Fruit fly (Drosophila melanogaster) whole organism, embryonic: ENCODE results near the gene sau.

Source experiments
- Abd-B ChIP-seq: fragments of 200-800 bp; sonication (Bioruptor generic); optimal IDR thresholded peaks from 2 replicates; lab custom pipeline; 2018; ENCODE audit warnings: missing biosample characterization, mild to moderate bottlenecking, missing genetic modification characterization, moderate library complexity
- B-H1 ChIP-seq: fragments of 200-800 bp; sonication (Bioruptor generic); IDR thresholded peaks from 3 replicates; pipeline ENCODE4 v1.3.6; 2022; ENCODE audit warnings: missing biosample characterization, missing genetic modification characterization
- CG10147 ChIP-seq: fragments of 200-800 bp; sonication (Bioruptor generic); optimal IDR thresholded peaks from 2 replicates; lab custom pipeline; 2019; ENCODE audit warnings: missing biosample characterization, mild to moderate bottlenecking, missing genetic modification characterization, moderate library complexity
- CG10366 ChIP-seq: fragments of 200-800 bp; sonication (Bioruptor generic); IDR thresholded peaks from 2 replicates; pipeline ENCODE4 v1.3.6; 2022; ENCODE audit warnings: missing biosample characterization, missing genetic modification characterization
- CG11696 ChIP-seq: fragments of 200-800 bp; sonication (Bioruptor generic); IDR thresholded peaks from 2 replicates; pipeline ENCODE4 v1.3.6; 2022; ENCODE audit warnings: missing biosample characterization, missing genetic modification characterization
- CG12659 ChIP-seq: fragments of 200-800 bp; sonication (Bioruptor generic); optimal IDR thresholded peaks from 3 replicates; lab custom pipeline; 2017; ENCODE audit warnings: mild to moderate bottlenecking, missing biosample characterization, missing genetic modification reagents, missing genetic modification characterization
- CG2129 ChIP-seq: fragments of 200-800 bp; sonication (Bioruptor generic); IDR thresholded peaks from 2 replicates; pipeline ENCODE4 v1.3.6; 2022; ENCODE audit warnings: missing biosample characterization, missing genetic modification characterization; ENCODE audit not compliant: partially characterized antibody
- CG31365 ChIP-seq: fragments of 200-800 bp; sonication (Bioruptor generic); optimal IDR thresholded peaks from 2 replicates; lab custom pipeline; 2018; ENCODE audit warnings: missing biosample characterization, mild to moderate bottlenecking, missing genetic modification characterization
- CG3847 ChIP-seq: fragments of 200-800 bp; sonication (Bioruptor generic); IDR thresholded peaks from 2 replicates; pipeline ENCODE4 v1.3.6; 2022; ENCODE audit warnings: missing biosample characterization, missing genetic modification characterization
- CG4328 ChIP-seq: fragments of 200-800 bp; sonication (Bioruptor generic); optimal IDR thresholded peaks from 3 replicates; lab custom pipeline; 2017; ENCODE audit warnings: missing biosample characterization, missing genetic modification reagents, missing genetic modification characterization
- CG4617 ChIP-seq: fragments of 200-800 bp; sonication (Bioruptor generic); optimal IDR thresholded peaks from 3 replicates; lab custom pipeline; 2016; ENCODE audit warnings: missing biosample characterization, missing genetic modification characterization, borderline replicate concordance
- CG4730 ChIP-seq: fragments of 200-800 bp; sonication (Bioruptor generic); IDR thresholded peaks from 2 replicates; pipeline ENCODE4 v1.3.6; 2022; ENCODE audit warnings: missing biosample characterization, missing genetic modification characterization
- CG4854 ChIP-seq: fragments of 200-800 bp; sonication (Bioruptor generic); optimal IDR thresholded peaks from 2 replicates; lab custom pipeline; 2016; ENCODE audit warnings: missing biosample characterization, missing genetic modification characterization, inconsistent platforms
- CG6689 ChIP-seq: fragments of 200-800 bp; sonication (Bioruptor generic); IDR thresholded peaks from 2 replicates; pipeline ENCODE4 v1.3.6; 2022; ENCODE audit warnings: missing biosample characterization, missing genetic modification characterization
- CG6813 ChIP-seq: fragments of 200-800 bp; sonication (Bioruptor generic); optimal IDR thresholded peaks from 2 replicates; lab custom pipeline; 2017; ENCODE audit warnings: missing biosample characterization, missing genetic modification characterization, mild to moderate bottlenecking, moderate library complexity, missing genetic modification reagents
- CG7271 ChIP-seq: fragments of 200-800 bp; sonication (Bioruptor generic); optimal IDR thresholded peaks from 2 replicates; lab custom pipeline; 2018; ENCODE audit warnings: missing biosample characterization, mild to moderate bottlenecking, missing genetic modification characterization, moderate library complexity
- CG8478 ChIP-seq: fragments of >200 bp; optimal IDR thresholded peaks from 2 replicates; lab custom pipeline; 2018
- CG9797 ChIP-seq: fragments of 200-800 bp; sonication (Bioruptor generic); optimal IDR thresholded peaks from 3 replicates; lab custom pipeline; 2018; ENCODE audit warnings: missing biosample characterization, mild to moderate bottlenecking, missing genetic modification characterization
- CG9932 ChIP-seq: fragments of 200-800 bp; sonication (Bioruptor generic); IDR thresholded peaks from 2 replicates; pipeline ENCODE4 v1.3.6; 2022; ENCODE audit warnings: missing biosample characterization, missing genetic modification characterization
- D19A ChIP-seq: fragments of 200-800 bp; optimal IDR thresholded peaks from 3 replicates; lab custom pipeline; 2019; ENCODE audit warnings: missing biosample characterization, mild to moderate bottlenecking, missing genetic modification characterization, moderate library complexity
- Doc3 ChIP-seq: fragments of 200-800 bp; sonication (Bioruptor generic); IDR thresholded peaks from 3 replicates; pipeline ENCODE4 v1.3.6; 2022; ENCODE audit warnings: missing biosample characterization, missing genetic modification characterization; ENCODE audit not compliant: partially characterized antibody
- Fer2 ChIP-seq: fragments of 200-800 bp; sonication (Bioruptor generic); optimal IDR thresholded peaks from 2 replicates; lab custom pipeline; 2018; ENCODE audit warnings: missing biosample characterization, mild to moderate bottlenecking, missing genetic modification characterization, moderate library complexity
- Lpt ChIP-seq: fragments of >200 bp; optimal IDR thresholded peaks from 2 replicates; lab custom pipeline; 2018; ENCODE audit warnings: missing biosample characterization, missing genetic modification characterization
- Myb ChIP-seq: fragments of 200-800 bp; sonication (Bioruptor generic); optimal IDR thresholded peaks from 2 replicates; lab custom pipeline; 2016; ENCODE audit warnings: missing biosample characterization, missing genetic modification characterization
- Nf-YA ChIP-seq: fragments of 200-800 bp; sonication (Bioruptor generic); IDR thresholded peaks from 2 replicates; pipeline ENCODE4 v1.3.6; 2022; ENCODE audit warnings: missing biosample characterization, missing genetic modification characterization
- Oli ChIP-seq: fragments of 200-800 bp; sonication (Bioruptor generic); optimal IDR thresholded peaks from 2 replicates; lab custom pipeline; 2018; ENCODE audit warnings: missing biosample characterization, mild to moderate bottlenecking, missing genetic modification characterization, moderate library complexity
- Ravus ChIP-seq: fragments of 200-800 bp; sonication (Bioruptor generic); IDR thresholded peaks from 2 replicates; pipeline ENCODE4 v1.3.6; 2022; ENCODE audit warnings: missing biosample characterization, missing genetic modification characterization
- Sry-δ ChIP-seq: fragments of 200-800 bp; sonication (Bioruptor generic); optimal IDR thresholded peaks from 2 replicates; lab custom pipeline; 2016; ENCODE audit warnings: missing biosample characterization, missing genetic modification characterization
- YL-1 ChIP-seq: fragments of 200-800 bp; sonication (Bioruptor generic); optimal IDR thresholded peaks from 3 replicates; lab custom pipeline; 2017; ENCODE audit warnings: missing biosample characterization, mild to moderate bottlenecking, missing genetic modification characterization
- ab ChIP-seq: fragments of 200-800 bp; sonication (Bioruptor generic); optimal IDR thresholded peaks from 2 replicates; lab custom pipeline; 2016; ENCODE audit warnings: missing biosample characterization, missing genetic modification characterization
- abd-A ChIP-seq: fragments of 200-800 bp; sonication (Bioruptor generic); optimal IDR thresholded peaks from 3 replicates; lab custom pipeline; 2019; ENCODE audit warnings: missing biosample characterization, mild to moderate bottlenecking, missing genetic modification characterization, moderate library complexity
- br ChIP-seq: fragments of >200 bp; optimal IDR thresholded peaks from 2 replicates; lab custom pipeline; 2017
- bsh ChIP-seq, 2 experiments: fragments of 200-800 bp; sonication (Bioruptor generic); optimal IDR thresholded peaks; 2 replicates each; lab custom pipeline; 2017 to 2018; ENCODE audit warnings: mild to moderate bottlenecking in 2 of 2, missing biosample characterization in 2 of 2, missing genetic modification characterization in 2 of 2, moderate library complexity in 1 of 2
- cad ChIP-seq: fragments of >200 bp; optimal IDR thresholded peaks from 2 replicates; lab custom pipeline; 2017; ENCODE audit warnings: missing biosample characterization, missing genetic modification characterization
- chn ChIP-seq: fragments of 200-800 bp; sonication (Bioruptor generic); optimal IDR thresholded peaks from 2 replicates; lab custom pipeline; 2016; ENCODE audit warnings: missing biosample characterization, missing genetic modification characterization
- da ChIP-seq: fragments of 200-800 bp; sonication (Bioruptor generic); optimal IDR thresholded peaks from 2 replicates; lab custom pipeline; 2016; ENCODE audit warnings: missing biosample characterization, missing genetic modification characterization
- dmrt11E ChIP-seq: fragments of 200-800 bp; sonication (Bioruptor generic); optimal IDR thresholded peaks from 3 replicates; lab custom pipeline; 2018; ENCODE audit warnings: missing biosample characterization, mild to moderate bottlenecking, missing genetic modification characterization, moderate library complexity
- dpn ChIP-seq, 2 experiments: fragments of 200-800 bp; sonication (Bioruptor generic); optimal IDR thresholded peaks; 3 replicates each; lab custom pipeline; 2016; ENCODE audit warnings: missing biosample characterization in 2 of 2, missing genetic modification characterization in 2 of 2
- gce ChIP-seq: fragments of 200-800 bp; sonication (Bioruptor generic); IDR thresholded peaks from 3 replicates; pipeline ENCODE4 v1.3.6; 2022; ENCODE audit warnings: missing biosample characterization, missing genetic modification characterization
- gcm ChIP-seq: fragments of 200-800 bp; sonication (Bioruptor generic); optimal IDR thresholded peaks from 2 replicates; lab custom pipeline; 2019; ENCODE audit warnings: missing biosample characterization, mild to moderate bottlenecking, missing genetic modification characterization, moderate library complexity
- grn ChIP-seq: fragments of 200-800 bp; sonication (Bioruptor generic); optimal IDR thresholded peaks from 3 replicates; lab custom pipeline; 2017; ENCODE audit warnings: missing biosample characterization, missing genetic modification characterization
- mirr ChIP-seq: fragments of 200-800 bp; sonication (Bioruptor generic); optimal IDR thresholded peaks from 3 replicates; lab custom pipeline; 2018; ENCODE audit warnings: missing biosample characterization, mild to moderate bottlenecking, missing genetic modification characterization
- otp ChIP-seq: fragments of 200-800 bp; sonication (Bioruptor generic); IDR thresholded peaks from 3 replicates; pipeline ENCODE4, ENCODE4 v1.3.6; 2022; ENCODE audit warnings: missing biosample characterization, missing genetic modification characterization
- pfk ChIP-seq: fragments of 200-800 bp; sonication (Bioruptor generic); optimal IDR thresholded peaks from 2 replicates; lab custom pipeline; 2018; ENCODE audit warnings: missing biosample characterization, mild to moderate bottlenecking, missing genetic modification characterization, moderate library complexity
- prd ChIP-seq, 3 experiments: fragments of >200 bp in 2 of 3; fragments of 200-800 bp in 1 of 3; sonication (Bioruptor generic) in 1 of 3; optimal IDR thresholded peaks in 2 of 3; IDR thresholded peaks in 1 of 3; 2 replicates in 2 of 3; 3 replicates in 1 of 3; pipeline versions ENCODE4 v1.3.6 to Lab custom; 2017 to 2022; ENCODE audit warnings: missing biosample characterization in 1 of 3, missing genetic modification characterization in 1 of 3
- pros ChIP-seq: fragments of 200-800 bp; sonication (Bioruptor generic); optimal IDR thresholded peaks from 3 replicates; lab custom pipeline; 2019; ENCODE audit warnings: missing biosample characterization, mild to moderate bottlenecking, missing genetic modification characterization, moderate library complexity
- pum ChIP-seq: fragments of 200-800 bp; sonication (Bioruptor generic); optimal IDR thresholded peaks from 2 replicates; lab custom pipeline; 2016; ENCODE audit warnings: missing biosample characterization, missing genetic modification characterization
- schlank ChIP-seq: fragments of 200-800 bp; sonication (Bioruptor generic); optimal IDR thresholded peaks from 2 replicates; lab custom pipeline; 2018; ENCODE audit warnings: missing biosample characterization, mild to moderate bottlenecking, missing genetic modification characterization
- scrt ChIP-seq: fragments of 200-800 bp; sonication (Bioruptor generic); optimal IDR thresholded peaks from 2 replicates; lab custom pipeline; 2018; ENCODE audit warnings: missing biosample characterization, mild to moderate bottlenecking, missing genetic modification characterization, moderate library complexity
- sim ChIP-seq: fragments of 200-800 bp; sonication (Bioruptor generic); IDR thresholded peaks from 2 replicates; pipeline ENCODE4 v1.3.6; 2022; ENCODE audit warnings: missing biosample characterization, missing genetic modification characterization

The sau gene

dm6 chr2L:2177312-2177968, 48.7 kb upstream of the sau start (continued):
- TF ChIP-seq Abd-B, result no peak
- peak; percentile 50 for TF ChIP-seq CG6813
- TF ChIP-seq mirr (GFP tag; lab: Kevin White, UChicago), result no peak
- TF ChIP-seq B-H1, result no peak
- no peak for TF ChIP-seq Nf-YA
- TF ChIP-seq abd-A (tag; lab: Kevin White, UChicago), result no peak
- TF ChIP-seq br, result no peak
- TF ChIP-seq dmrt11E (tag; lab: Kevin White, UChicago), result peak; percentile 26
- peak; percentile 46; the same call in 1 of the 2 replicates for TF ChIP-seq CG11696
- no peak for TF ChIP-seq CG31365 (tag; lab: Kevin White, UChicago)
- TF ChIP-seq Lpt (GFP tag; lab: Kevin White, UChicago), result no peak
- TF ChIP-seq ab (GFP tag; lab: Kevin White, UChicago), result peak; percentile 54
- no peak for TF ChIP-seq schlank
- TF ChIP-seq CG10366 (GFP tag; lab: Robert Waterston, UW), result no peak; the same call in 1 of the 2 replicates
- TF ChIP-seq CG4617 (GFP tag; lab: Kevin White, UChicago), result peak; percentile 8
- no peak for TF ChIP-seq CG8478 (lab: Kevin White, UChicago)
- peak; percentile 13 for TF ChIP-seq CG4854 (GFP tag; lab: Kevin White, UChicago)
- TF ChIP-seq Doc3 (GFP tag; lab: Robert Waterston, UW), result no peak
- TF ChIP-seq CG9932 (GFP tag; lab: Robert Waterston, UW), result peak; percentile 70
- TF ChIP-seq CG4730 (GFP tag; lab: Robert Waterston, UW), result no peak
- no peak for TF ChIP-seq cad
- no peak for TF ChIP-seq otp (GFP tag; lab: Robert Waterston, UW)
- TF ChIP-seq bsh (GFP tag; optimal IDR thresholded peaks at IDR 0.05; lab: Kevin White, UChicago), result peak in 1 of 2 experiments; percentile 46
- TF ChIP-seq pros (GFP tag; lab: Kevin White, UChicago), result peak; percentile 6
- TF ChIP-seq Sry-δ (GFP tag; lab: Kevin White, UChicago), result no peak
- peak; percentile 45 for TF ChIP-seq CG12659 (GFP tag; lab: Kevin White, UChicago)
- 0 out of 2 replicates have a peak, but pooled peaks have one; percentile 29 for TF ChIP-seq CG3847
- TF ChIP-seq gce (GFP tag; lab: Robert Waterston, UW), result 0 out of 3 replicates have a peak, but pooled peaks have one; percentile 8
- TF ChIP-seq Oli (tag; lab: Kevin White, UChicago), result peak; percentile 63
- no peak for TF ChIP-seq chn (GFP tag; lab: Kevin White, UChicago)
- TF ChIP-seq Fer2 (tag; lab: Kevin White, UChicago), result no peak
- TF ChIP-seq CG4328 (GFP tag; lab: Kevin White, UChicago), result no peak
- TF ChIP-seq D19A, result peak; percentile 39
- TF ChIP-seq pum (GFP tag; lab: Kevin White, UChicago), result no peak
- peak; percentile 63 for TF ChIP-seq grn (GFP tag; lab: Kevin White, UChicago)
- 0 out of 2 replicates have a peak, but pooled peaks have one; percentile 25 for TF ChIP-seq CG6689 (GFP tag; lab: Robert Waterston, UW)
- no peak for TF ChIP-seq gcm (GFP tag; lab: Kevin White, UChicago)
- no peak for TF ChIP-seq scrt (GFP tag; lab: Kevin White, UChicago)
- TF ChIP-seq sim (GFP tag; lab: Robert Waterston, UW), result no peak
- peak; percentile 46 for TF ChIP-seq Myb
- peak; percentile 30 to 42 for TF ChIP-seq dpn (GFP tag; optimal IDR thresholded peaks at IDR 0.05; lab: Kevin White, UChicago)
- no peak for TF ChIP-seq YL-1 (GFP tag; lab: Kevin White, UChicago)
- no peak for TF ChIP-seq CG9797 (GFP tag; lab: Kevin White, UChicago)
- TF ChIP-seq Ravus (GFP tag; lab: Robert Waterston, UW), result no peak
- no peak for TF ChIP-seq CG10147 (GFP tag; lab: Kevin White, UChicago)
- TF ChIP-seq CG7271, result no peak
- no peak for TF ChIP-seq da (GFP tag; lab: Kevin White, UChicago)
- no peak for TF ChIP-seq CG2129 (GFP tag; lab: Robert Waterston, UW)
- no peak for TF ChIP-seq prd (optimal IDR thresholded peaks at IDR 0.05; lab: Kevin White, UChicago)
- peak; percentile 56 for TF ChIP-seq prd (GFP tag; IDR thresholded peaks at IDR 0.05; lab: Robert Waterston, UW)
- no peak for TF ChIP-seq pfk (GFP tag; lab: Kevin White, UChicago)
